Worm (Caenorhabditis elegans) whole organism, L2 larva: ENCODE data around the gene rfth-1.

ENCODE experiments used
- F13H6.1 ChIP-seq: sonication (generic microtip); optimal IDR thresholded peaks from 2 replicates; lab custom pipeline; 2016; ENCODE audit warnings: missing genetic modification characterization, missing compliant biosample characterization
- R02D3.7 ChIP-seq: fragments of 150-350 bp; optimal IDR thresholded peaks from 2 replicates; lab custom pipeline; 2014; ENCODE audit warnings: missing biosample characterization, missing genetic modification characterization
- alr-1 ChIP-seq: fragments of 150-350 bp; optimal IDR thresholded peaks from 2 replicates; lab custom pipeline; 2014; ENCODE audit warnings: missing biosample characterization, missing genetic modification characterization
- aly-2 ChIP-seq: fragments of 150-350 bp; optimal IDR thresholded peaks from 2 replicates; lab custom pipeline; 2014; ENCODE audit warnings: missing biosample characterization, missing genetic modification characterization
- ceh-16 ChIP-seq: fragments of 150-350 bp; optimal IDR thresholded peaks from 2 replicates; lab custom pipeline; 2014; ENCODE audit warnings: missing biosample characterization, missing genetic modification characterization
- ceh-82 ChIP-seq: fragments of 150-350 bp; optimal IDR thresholded peaks from 2 replicates; lab custom pipeline; 2014; ENCODE audit warnings: missing biosample characterization, missing genetic modification characterization
- crh-2 ChIP-seq: sonication (generic microtip); optimal IDR thresholded peaks from 2 replicates; lab custom pipeline; 2017; ENCODE audit warnings: missing biosample characterization, missing genetic modification characterization
- elt-1 ChIP-seq: fragments of 150-350 bp; optimal IDR thresholded peaks from 2 replicates; lab custom pipeline; 2014; ENCODE audit warnings: missing biosample characterization, missing genetic modification characterization
- fos-1 ChIP-seq: fragments of 150-350 bp; optimal IDR thresholded peaks from 2 replicates; lab custom pipeline; 2014; ENCODE audit warnings: missing biosample characterization, missing genetic modification characterization
- gmeb-1 ChIP-seq: fragments of 150-350 bp; optimal IDR thresholded peaks from 2 replicates; lab custom pipeline; 2014; ENCODE audit warnings: missing biosample characterization, missing genetic modification characterization
- lin-39 ChIP-seq: fragments of 150-350 bp; optimal IDR thresholded peaks from 2 replicates; lab custom pipeline; 2014; ENCODE audit warnings: missing biosample characterization, missing genetic modification reagents, missing genetic modification characterization
- lsy-2 ChIP-seq, 2 experiments: fragments of 150-350 bp in 1 of 2; sonication (generic microtip) in 1 of 2; optimal IDR thresholded peaks; 2 replicates each; lab custom pipeline; 2014 to 2017; ENCODE audit warnings: missing biosample characterization in 2 of 2, missing genetic modification characterization in 2 of 2
- mab-5 ChIP-seq: fragments of 150-350 bp; optimal IDR thresholded peaks from 2 replicates; lab custom pipeline; 2014; ENCODE audit warnings: missing biosample characterization, missing genetic modification characterization
- nhr-10 ChIP-seq: sonication (generic microtip); optimal IDR thresholded peaks from 2 replicates; lab custom pipeline; 2017; ENCODE audit warnings: missing biosample characterization, missing genetic modification characterization
- nhr-129 ChIP-seq: fragments of 150-350 bp; optimal IDR thresholded peaks from 2 replicates; lab custom pipeline; 2014; ENCODE audit warnings: missing biosample characterization, missing genetic modification characterization
- nhr-21 ChIP-seq: fragments of 150-350 bp; optimal IDR thresholded peaks from 2 replicates; lab custom pipeline; 2014; ENCODE audit warnings: missing biosample characterization, missing genetic modification characterization
- nhr-23 ChIP-seq: fragments of 150-350 bp; optimal IDR thresholded peaks from 2 replicates; lab custom pipeline; 2014; ENCODE audit warnings: missing biosample characterization, missing genetic modification reagents, missing genetic modification characterization
- nhr-237 ChIP-seq: fragments of 150-350 bp; optimal IDR thresholded peaks from 2 replicates; lab custom pipeline; 2014; ENCODE audit warnings: missing biosample characterization, missing genetic modification characterization
- nhr-6 ChIP-seq: fragments of 150-350 bp; optimal IDR thresholded peaks from 2 replicates; lab custom pipeline; 2014; ENCODE audit warnings: missing biosample characterization, missing genetic modification characterization
- nhr-77 ChIP-seq: fragments of 150-350 bp; optimal IDR thresholded peaks from 2 replicates; lab custom pipeline; 2014; ENCODE audit warnings: missing biosample characterization, missing genetic modification characterization
- sem-4 ChIP-seq: fragments of 150-350 bp; optimal IDR thresholded peaks from 2 replicates; lab custom pipeline; 2014; ENCODE audit warnings: missing biosample characterization, missing genetic modification reagents, missing genetic modification characterization
- sma-3 ChIP-seq: sonication (generic microtip); optimal IDR thresholded peaks from 2 replicates; lab custom pipeline; 2016; ENCODE audit warnings: missing genetic modification reagents, missing genetic modification characterization, missing compliant biosample characterization
- sma-9 ChIP-seq, 2 experiments: fragments of 150-350 bp in 1 of 2; sonication (generic microtip) in 1 of 2; optimal IDR thresholded peaks; 2 replicates each; lab custom pipeline; 2014 to 2016; ENCODE audit warnings: missing genetic modification characterization in 2 of 2, mild to moderate bottlenecking in 1 of 2, missing biosample characterization in 1 of 2, missing compliant biosample characterization in 1 of 2, missing genetic modification reagents in 1 of 2, moderate library complexity in 1 of 2
- unc-39 ChIP-seq: fragments of 150-350 bp; optimal IDR thresholded peaks from 2 replicates; lab custom pipeline; 2014; ENCODE audit warnings: missing biosample characterization, missing genetic modification characterization
- unc-55 ChIP-seq: fragments of 150-350 bp; sonication (generic microtip); optimal IDR thresholded peaks from 3 replicates; lab custom pipeline; 2014; ENCODE audit warnings: missing biosample characterization, missing genetic modification reagents, missing genetic modification characterization
- unc-62 ChIP-seq: fragments of 150-350 bp; optimal IDR thresholded peaks from 2 replicates; lab custom pipeline; 2014; ENCODE audit warnings: missing biosample characterization, missing genetic modification reagents, missing genetic modification characterization
- ztf-4 ChIP-seq: fragments of 150-350 bp; optimal IDR thresholded peaks from 2 replicates; lab custom pipeline; 2014; ENCODE audit warnings: missing biosample characterization, missing genetic modification characterization

rfth-1 gene

DNA sequence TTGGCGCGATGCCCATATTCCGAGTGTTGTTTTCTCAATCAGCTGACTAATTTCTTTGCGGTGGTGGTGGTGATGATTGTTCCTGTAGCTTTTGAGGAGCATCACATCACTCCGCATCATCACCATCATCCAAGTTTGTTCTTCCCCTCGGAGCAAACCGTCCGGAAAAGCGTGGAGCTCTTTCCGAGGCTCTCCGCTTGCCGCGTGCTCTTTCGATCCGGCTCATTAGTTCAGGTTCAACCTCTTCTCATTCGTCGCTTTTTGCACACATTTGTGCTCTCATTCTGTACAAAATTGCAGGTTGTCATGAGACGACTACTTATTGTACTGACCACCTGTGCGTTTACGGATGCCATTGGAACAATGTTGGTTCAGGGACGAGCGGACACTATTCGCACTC is 45.9 kb downstream of the rfth-1 start, which contains the start of gene M01H9.5:
Gene M01H9.5, plus strand, starts transcription at position 301 of the 400 bp plus-strand sequence.
- TF ChIP-seq nhr-129 (tag; lab: Kevin White, UChicago) = no peak
- no peak for TF ChIP-seq unc-62 (GFP tag; lab: Kevin White, UChicago)
- TF ChIP-seq, all 48 proteins: peak for 0

DNA sequence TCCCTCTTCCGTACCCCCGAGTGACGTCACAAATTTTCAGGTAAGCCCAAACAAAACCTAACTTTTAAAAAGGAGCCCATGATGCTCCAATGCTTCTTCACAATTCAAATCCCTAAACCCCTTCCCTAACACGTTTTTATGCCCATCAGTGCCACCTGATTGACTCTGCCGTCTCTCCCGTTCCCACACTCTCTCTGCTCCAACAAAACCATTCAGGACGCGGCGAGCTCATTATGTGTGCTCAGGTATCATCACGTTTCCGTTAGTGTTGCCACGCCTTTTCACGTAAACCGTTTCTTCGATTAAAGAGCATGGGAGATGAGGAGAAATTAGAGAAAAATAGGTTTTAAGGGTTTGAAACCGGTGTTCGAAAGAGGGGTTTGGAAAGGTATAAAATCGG is 48.0 kb downstream of the rfth-1 start, which contains the start of gene M01H9.2:
Gene M01H9.2, minus strand, starts transcription at position 101 of the 400 bp plus-strand sequence.
- TF ChIP-seq gmeb-1 (tag; lab: Kevin White, UChicago) (no peak), sma-3 (GFP tag; lab: Kevin White, UChicago) (no peak), nhr-23 (tag; lab: Kevin White, UChicago) (no peak), ztf-4 (tag; lab: Kevin White, UChicago) (no peak), unc-55 (GFP tag; lab: Kevin White, UChicago) (no peak), nhr-237 (no peak), crh-2 (tag; lab: Kevin White, UChicago) (no peak), alr-1 (no peak), R02D3.7 (no peak), sma-9 (GFP tag; optimal IDR thresholded peaks at IDR 0.05; lab: Kevin White, UChicago) (no peak), sma-9 (tag; optimal IDR thresholded peaks at IDR 0.05; lab: Kevin White, UChicago) (no peak), ceh-16 (tag; lab: Kevin White, UChicago) (no peak), nhr-6 (tag; lab: Kevin White, UChicago) (no peak), sem-4 (tag; lab: Kevin White, UChicago) (no peak), fos-1 (tag; lab: Kevin White, UChicago) (no peak), unc-62 (GFP tag; lab: Kevin White, UChicago) (no peak), lin-39 (tag; lab: Kevin White, UChicago) (no peak), lsy-2 (tag; optimal IDR thresholded peaks at IDR 0.05; lab: Kevin White, UChicago) (no peak), F13H6.1 (tag; lab: Kevin White, UChicago) (no peak)

DNA sequence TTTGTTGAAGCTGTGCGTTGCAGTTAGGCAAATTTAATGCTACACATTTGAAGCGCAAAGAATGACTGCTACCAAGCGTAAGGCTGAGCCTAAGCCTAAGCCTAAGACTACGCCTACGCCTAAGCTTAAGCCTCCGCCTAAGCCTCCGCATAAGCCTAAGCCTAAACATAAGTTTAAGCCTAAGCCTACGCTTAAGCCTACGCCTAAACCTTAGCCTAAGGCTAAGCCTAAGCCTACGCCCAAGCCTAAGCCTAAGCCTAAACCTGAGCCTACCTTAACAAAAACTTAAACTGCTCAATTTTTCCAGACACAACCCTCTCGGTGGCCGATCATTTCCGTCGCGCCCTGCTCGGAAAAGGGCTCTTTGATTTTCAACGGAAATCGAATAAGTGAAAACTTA is 51.8 kb downstream of the rfth-1 start:
- no peak for TF ChIP-seq mab-5 (tag; lab: Kevin White, UChicago)
- no peak for TF ChIP-seq ztf-4 (tag; lab: Kevin White, UChicago)
- TF ChIP-seq aly-2 (tag; lab: Kevin White, UChicago) = no peak
- no peak for TF ChIP-seq lin-39 (tag; lab: Kevin White, UChicago)
- TF ChIP-seq elt-1 = no peak
- TF ChIP-seq F13H6.1 (tag; lab: Kevin White, UChicago) = no peak
- TF ChIP-seq ceh-82 (tag; lab: Kevin White, UChicago) = no peak
- TF ChIP-seq nhr-21 (tag; lab: Kevin White, UChicago) = no peak
- TF ChIP-seq unc-39 = no peak
- TF ChIP-seq unc-55 (GFP tag; lab: Kevin White, UChicago) = no peak
- TF ChIP-seq nhr-10 (tag; lab: Kevin White, UChicago) = no peak
- TF ChIP-seq nhr-77 (tag; lab: Kevin White, UChicago) = no peak
- TF ChIP-seq crh-2 (tag; lab: Kevin White, UChicago) = no peak
- no peak for TF ChIP-seq fos-1 (tag; lab: Kevin White, UChicago)
- TF ChIP-seq, all 48 proteins: peak for 0
